Worm (Caenorhabditis elegans): ENCODE results near the gene rab-6.1.

DNA sequence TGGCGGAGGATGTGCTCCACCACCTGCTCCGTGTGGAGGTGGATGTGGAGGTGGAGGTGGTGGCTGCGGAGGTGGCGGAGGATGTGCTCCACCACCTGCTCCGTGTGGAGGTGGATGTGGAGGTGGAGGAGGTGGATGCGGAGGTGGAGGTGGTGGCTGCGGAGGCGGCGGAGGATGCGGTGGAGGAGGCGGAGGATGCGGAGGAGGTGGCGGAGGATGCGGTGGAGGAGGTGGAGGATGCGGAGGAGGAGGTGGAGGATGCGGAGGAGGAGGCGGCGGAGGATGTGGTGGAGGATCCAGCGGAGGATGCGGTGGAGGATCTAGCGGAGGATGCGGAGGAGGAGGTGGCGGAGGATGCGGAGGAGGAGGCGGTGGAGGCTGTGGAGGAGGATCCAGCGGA lies 43.3 kb downstream of the rab-6.1 start:
- TF ChIP-seq fos-1 (tag; optimal IDR thresholded peaks at IDR 0.05) (no peak), dmd-8 (GFP tag; IDR thresholded peaks at IDR 0.05) (no peak), nhr-237 (tag; optimal IDR thresholded peaks at IDR 0.05) (no peak)

Measured in whole organism, L4 larva.